Worm (Caenorhabditis elegans): ENCODE results near the gene nuo-5.

DNA sequence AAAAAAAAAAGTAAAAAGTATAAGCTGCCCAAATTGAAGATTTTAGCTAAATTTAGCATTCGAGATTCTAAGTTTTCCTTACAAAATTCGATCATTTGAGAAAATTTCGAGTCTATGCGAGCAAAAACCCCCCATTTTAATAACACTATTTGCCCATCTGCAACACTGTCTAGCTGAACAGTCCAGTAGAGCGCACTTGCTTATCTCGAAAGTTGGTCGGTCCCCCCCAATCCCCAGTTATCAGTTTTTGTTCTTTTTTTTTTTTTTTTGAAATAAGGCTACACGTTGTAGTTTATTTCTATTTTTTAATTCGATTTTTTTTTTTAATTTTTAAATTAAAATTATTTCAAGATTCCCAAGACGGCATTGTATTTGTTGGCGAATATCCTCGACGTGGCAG lies 41.1 kb upstream of the nuo-5 start:
- TF ChIP-seq tbx-8 (GFP tag; optimal IDR thresholded peaks at IDR 0.05) (no peak), snpc-4 (tag; optimal IDR thresholded peaks at IDR 0.05) (no peak), unc-62 (GFP tag; optimal IDR thresholded peaks at IDR 0.05) (no peak)
